Fruit fly (Drosophila melanogaster) S2 (cell line): Measurements from ENCODE around the gene hid.

Experiments
- CG8478 ChIP-seq: fragments of >200 bp; optimal IDR thresholded peaks from 2 replicates; lab custom pipeline; 2018
- CTCF ChIP-seq, 2 experiments: fragments of >200 bp; optimal IDR thresholded peaks; 2 replicates each; lab custom pipeline; 2018

The hid gene

dm6 chr3L:18137197-18137596, 48.2 kb downstream of the hid start:
- no peak for TF ChIP-seq CTCF (optimal IDR thresholded peaks at IDR 0.05; lab: Kevin White, UChicago)
- no peak for TF ChIP-seq CG8478 (lab: Kevin White, UChicago)

DNA sequence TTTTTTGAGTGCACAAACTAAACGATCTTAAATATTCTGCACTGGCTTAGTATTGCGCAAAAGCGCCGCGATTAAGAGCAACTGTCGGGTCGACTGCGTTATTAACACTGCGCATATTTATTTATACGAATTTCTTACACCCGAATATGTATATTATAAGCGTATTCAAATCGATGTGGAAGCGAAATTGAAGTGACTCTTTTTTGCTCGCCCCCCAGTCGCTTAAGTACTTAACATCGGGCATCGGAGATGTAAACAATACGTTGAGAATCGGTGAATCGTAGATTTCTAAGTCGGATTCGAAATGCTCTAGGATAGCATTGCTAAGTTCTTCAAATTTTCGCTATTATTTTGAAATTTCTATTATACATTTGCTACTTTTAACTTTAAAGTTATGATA, 52.9 kb downstream of the hid start, which contains the start of gene Cyp312a1:
TSS of gene Cyp312a1 (minus strand) at position 101 of the 400 bp plus-strand sequence.
- TF ChIP-seq CTCF (optimal IDR thresholded peaks at IDR 0.05; lab: Kevin White, UChicago) (no peak), CG8478 (lab: Kevin White, UChicago) (no peak)

- TF ChIP-seq CTCF (optimal IDR thresholded peaks at IDR 0.05; lab: Kevin White, UChicago) (no peak), CG8478 (lab: Kevin White, UChicago) (no peak)
Measured at dm6 chr3L:18124138-18124537, 61.3 kb downstream of the hid start.

dm6 chr3L:18121889-18122288, 63.6 kb downstream of the hid start, which contains the start of gene CG42853:
TSS of gene CG42853 (minus strand) at chr3L:18121989.
- TF ChIP-seq CG8478 (lab: Kevin White, UChicago) (no peak), CTCF (optimal IDR thresholded peaks at IDR 0.05; lab: Kevin White, UChicago) (no peak)
